Worm (Caenorhabditis elegans) whole organism, young adult: ENCODE data around the gene rif-1.1.

ENCODE experiments used
- B0035.1 ChIP-seq: sonication (generic microtip); optimal IDR thresholded peaks from 2 replicates; lab custom pipeline; 2016; ENCODE audit warnings: missing genetic modification characterization, mild to moderate bottlenecking, missing compliant biosample characterization, missing genotype, missing genetic modification reagents
- C06A6.2 ChIP-seq: fragments of 200-800 bp; sonication (Bioruptor generic); conservative IDR thresholded peaks from 2 replicates; pipeline ENCODE4 v1.3.6; 2022; ENCODE audit warnings: missing genetic modification characterization, missing compliant biosample characterization
- F33H1.4 ChIP-seq: fragments of 200-800 bp; sonication (Bioruptor generic); IDR thresholded peaks from 2 replicates; pipeline ENCODE4 v1.3.6; 2022; ENCODE audit warnings: missing genetic modification reagents, missing genetic modification characterization, missing compliant biosample characterization
- F52B5.7 ChIP-seq: sonication (generic microtip); optimal IDR thresholded peaks from 2 replicates; lab custom pipeline; 2016; ENCODE audit warnings: mild to moderate bottlenecking, missing genetic modification characterization, missing compliant biosample characterization
- F55B11.4 ChIP-seq: sonication (generic microtip); optimal IDR thresholded peaks from 2 replicates; lab custom pipeline; 2016; ENCODE audit warnings: missing compliant biosample characterization, missing genetic modification characterization, borderline replicate concordance; ENCODE audit not compliant: insufficient read depth
- Y53G8AR.9 ChIP-seq: fragments of 200-800 bp; sonication (Bioruptor generic); conservative IDR thresholded peaks from 2 replicates; pipeline ENCODE4 v1.3.6; 2022; ENCODE audit warnings: missing genetic modification reagents, missing genetic modification characterization, missing compliant biosample characterization
- Y79H2A.3 ChIP-seq: fragments of 200-800 bp; sonication (Bioruptor generic); conservative IDR thresholded peaks from 2 replicates; pipeline ENCODE4 v1.3.6; 2022; ENCODE audit warnings: missing genetic modification reagents, missing genetic modification characterization, missing compliant biosample characterization
- Y95B8A.8 ChIP-seq: fragments of 200-800 bp; sonication (Bioruptor generic); IDR thresholded peaks from 2 replicates; pipeline ENCODE4 v1.3.6; 2022; ENCODE audit warnings: missing genetic modification reagents, missing genetic modification characterization, missing compliant biosample characterization
- attf-6 ChIP-seq: fragments of 200-800 bp; sonication (Bioruptor generic); IDR thresholded peaks from 2 replicates; pipeline ENCODE4 v1.3.6; 2022; ENCODE audit warnings: missing genetic modification reagents, missing genetic modification characterization, missing compliant biosample characterization
- bed-1 ChIP-seq: fragments of 200-800 bp; sonication (Bioruptor generic); IDR thresholded peaks from 2 replicates; pipeline ENCODE4 v1.3.6; 2022; ENCODE audit warnings: missing genetic modification reagents, missing genetic modification characterization, missing compliant biosample characterization
- cebp-1 ChIP-seq, 2 experiments: fragments of 200-800 bp in 1 of 2; sonication (Bioruptor generic) in 1 of 2; sonication (generic microtip) in 1 of 2; IDR thresholded peaks in 1 of 2; optimal IDR thresholded peaks in 1 of 2; 2 replicates each; pipeline versions ENCODE4 v1.3.6 to Lab custom; 2017 to 2022; ENCODE audit warnings: missing compliant biosample characterization in 2 of 2, missing genetic modification characterization in 2 of 2, mild to moderate bottlenecking in 1 of 2, missing genetic modification reagents in 1 of 2, moderate library complexity in 1 of 2
- ceh-40 ChIP-seq: fragments of 200-800 bp; sonication (Bioruptor generic); IDR thresholded peaks from 2 replicates; pipeline ENCODE4 v1.3.6; 2022; ENCODE audit warnings: missing genetic modification characterization, missing compliant biosample characterization
- dpff-1 ChIP-seq: sonication (generic microtip); optimal IDR thresholded peaks from 2 replicates; lab custom pipeline; 2017; ENCODE audit warnings: mild to moderate bottlenecking, missing genetic modification characterization, missing compliant biosample characterization
- egl-44 ChIP-seq: fragments of 200-800 bp; sonication (Bioruptor generic); IDR thresholded peaks from 2 replicates; pipeline ENCODE4 v1.3.6; 2022; ENCODE audit warnings: missing genetic modification reagents, missing genetic modification characterization, missing compliant biosample characterization
- gei-17 ChIP-seq: fragments of 200-800 bp; sonication (Bioruptor generic); optimal IDR thresholded peaks from 2 replicates; lab custom pipeline; 2018; ENCODE audit warnings: mild to moderate bottlenecking, missing genetic modification characterization, missing compliant biosample characterization
- hlh-12 ChIP-seq: sonication (generic microtip); optimal IDR thresholded peaks from 2 replicates; lab custom pipeline; 2016; ENCODE audit warnings: missing genetic modification characterization, missing compliant biosample characterization
- hlh-26 ChIP-seq: fragments of 200-800 bp; sonication (Bioruptor generic); conservative IDR thresholded peaks from 2 replicates; pipeline ENCODE4 v1.3.6; 2022; ENCODE audit warnings: missing genetic modification reagents, missing genetic modification characterization, missing compliant biosample characterization
- hmg-1.2 ChIP-seq: fragments of 200-800 bp; sonication (Bioruptor generic); IDR thresholded peaks from 2 replicates; pipeline ENCODE4 v1.3.6; 2022; ENCODE audit warnings: missing genetic modification reagents, missing genetic modification characterization, missing compliant biosample characterization
- hmg-20 ChIP-seq: fragments of 200-800 bp; sonication (Bioruptor generic); IDR thresholded peaks from 2 replicates; pipeline ENCODE4 v1.3.6; 2022; ENCODE audit warnings: missing genetic modification reagents, missing genetic modification characterization, missing compliant biosample characterization
- hrde-1 ChIP-seq: sonication (generic microtip); optimal IDR thresholded peaks from 2 replicates; lab custom pipeline; 2016; ENCODE audit warnings: missing genetic modification characterization, mild to moderate bottlenecking, missing compliant biosample characterization, moderate library complexity, missing genotype, missing genetic modification reagents, borderline replicate concordance
- let-607 ChIP-seq, 2 experiments: fragments of 200-800 bp in 1 of 2; sonication (Bioruptor generic) in 1 of 2; sonication (generic microtip) in 1 of 2; optimal IDR thresholded peaks; 2 replicates each; lab custom pipeline; 2016 to 2018; ENCODE audit warnings: mild to moderate bottlenecking in 2 of 2, missing compliant biosample characterization in 2 of 2, missing genetic modification characterization in 2 of 2, moderate library complexity in 2 of 2, missing genotype in 1 of 2
- madf-8 ChIP-seq: fragments of 200-800 bp; sonication (Bioruptor generic); conservative IDR thresholded peaks from 2 replicates; pipeline ENCODE4 v1.3.6; 2022; ENCODE audit warnings: missing genetic modification reagents, missing genetic modification characterization, missing compliant biosample characterization
- mcd-1 ChIP-seq: fragments of 200-800 bp; sonication (Bioruptor generic); IDR thresholded peaks from 2 replicates; pipeline ENCODE4 v1.3.6; 2022; ENCODE audit warnings: missing genetic modification reagents, missing genetic modification characterization, missing compliant biosample characterization
- mes-4 ChIP-seq: sonication (generic microtip); optimal IDR thresholded peaks from 2 replicates; lab custom pipeline; 2016; ENCODE audit warnings: missing genotype, missing genetic modification characterization, missing compliant biosample characterization
- mxl-1 ChIP-seq: sonication (generic microtip); optimal IDR thresholded peaks from 2 replicates; lab custom pipeline; 2016; ENCODE audit warnings: missing genetic modification characterization, missing compliant biosample characterization
- nfyb-1 ChIP-seq: fragments of 200-800 bp; sonication (Bioruptor generic); IDR thresholded peaks from 2 replicates; pipeline ENCODE4 v1.3.6; 2022; ENCODE audit warnings: missing genetic modification reagents, missing genetic modification characterization, missing compliant biosample characterization
- nhr-80 ChIP-seq: sonication (generic microtip); optimal IDR thresholded peaks from 2 replicates; lab custom pipeline; 2016; ENCODE audit warnings: missing genetic modification characterization, missing compliant biosample characterization
- nhr-90 ChIP-seq: sonication (generic microtip); optimal IDR thresholded peaks from 2 replicates; lab custom pipeline; 2016; ENCODE audit warnings: missing genotype, mild to moderate bottlenecking, missing genetic modification characterization, missing compliant biosample characterization
- pha-4 ChIP-seq: fragments of 150-350 bp; sonication (generic microtip); optimal IDR thresholded peaks from 2 replicates; lab custom pipeline; 2014; ENCODE audit warnings: missing biosample characterization, missing genetic modification reagents, missing genetic modification characterization
- rpc-1 ChIP-seq, 2 experiments: fragments of 150-350 bp in 1 of 2; sonication (generic microtip) in 1 of 2; optimal IDR thresholded peaks; 2 replicates each; lab custom pipeline; 2014 to 2018; ENCODE audit warnings: missing biosample characterization in 1 of 2, missing genetic modification characterization in 1 of 2, missing genetic modification reagents in 1 of 2, missing genotype in 1 of 2
- sea-2 ChIP-seq: fragments of 200-800 bp; sonication (Bioruptor generic); IDR thresholded peaks from 2 replicates; pipeline ENCODE4 v1.3.6; 2022; ENCODE audit warnings: missing genetic modification characterization, missing compliant biosample characterization
- snpc-3.4 ChIP-seq: sonication (generic microtip); optimal IDR thresholded peaks from 2 replicates; lab custom pipeline; 2017; ENCODE audit warnings: missing genetic modification characterization, mild to moderate bottlenecking, missing compliant biosample characterization, antibody characterized with exemption, moderate library complexity, missing genotype, missing genetic modification reagents
- snpc-4 ChIP-seq, 5 experiments: fragments of 150-350 bp in 1 of 5; sonication (generic microtip) in 4 of 5; optimal IDR thresholded peaks; 2 replicates each; lab custom pipeline; 2014 to 2018; ENCODE audit warnings: missing genetic modification characterization in 5 of 5, missing biosample characterization in 3 of 5, antibody characterized with exemption in 2 of 5, mild to moderate bottlenecking in 2 of 5, missing compliant biosample characterization in 2 of 5, missing genotype in 2 of 5, moderate library complexity in 2 of 5, missing genetic modification reagents in 1 of 5
- tbx-9 ChIP-seq: sonication (generic microtip); optimal IDR thresholded peaks from 2 replicates; lab custom pipeline; 2016; ENCODE audit warnings: borderline replicate concordance, missing genetic modification characterization, inconsistent platforms, missing compliant biosample characterization
- xnd-1 ChIP-seq: sonication (generic microtip); optimal IDR thresholded peaks from 2 replicates; lab custom pipeline; 2016; ENCODE audit warnings: missing genotype, missing genetic modification reagents, missing genetic modification characterization, missing compliant biosample characterization
- zim-3 ChIP-seq: sonication (generic microtip); optimal IDR thresholded peaks from 2 replicates; lab custom pipeline; 2017; ENCODE audit warnings: mild to moderate bottlenecking, missing genetic modification characterization, moderate library complexity, missing compliant biosample characterization
- ztf-18 ChIP-seq: sonication (generic microtip); optimal IDR thresholded peaks from 2 replicates; lab custom pipeline; 2016; ENCODE audit warnings: missing genotype, mild to moderate bottlenecking, missing genetic modification characterization, missing compliant biosample characterization
- ztf-22 ChIP-seq: fragments of 200-800 bp; sonication (Bioruptor generic); optimal IDR thresholded peaks from 2 replicates; lab custom pipeline; 2018; ENCODE audit warnings: mild to moderate bottlenecking, missing genetic modification characterization, moderate library complexity, missing compliant biosample characterization
- ztf-25 ChIP-seq: fragments of 200-800 bp; sonication (Bioruptor generic); IDR thresholded peaks from 2 replicates; pipeline ENCODE4 v1.3.6; 2022; ENCODE audit warnings: missing genetic modification reagents, missing genetic modification characterization, missing compliant biosample characterization
- ztf-26 ChIP-seq: sonication (generic microtip); optimal IDR thresholded peaks from 2 replicates; lab custom pipeline; 2017; ENCODE audit warnings: missing genetic modification characterization, missing compliant biosample characterization
- ztf-6 ChIP-seq: fragments of 200-800 bp; sonication (Bioruptor generic); IDR thresholded peaks from 2 replicates; pipeline ENCODE4 v1.3.6; 2022; ENCODE audit warnings: missing genetic modification reagents, missing genetic modification characterization, missing compliant biosample characterization

rif-1.1 gene

ce11 chrIV:17427423-17427822, 33.6 kb downstream of the rif-1.1 start, which contains the start of gene C06A12.3:
Gene C06A12.3, plus strand, starts transcription at chrIV:17427723.
- TF ChIP-seq cebp-1 (GFP tag; IDR thresholded peaks at IDR 0.05; lab: Robert Waterston, UW) = no peak
- no peak for TF ChIP-seq cebp-1 (tag; optimal IDR thresholded peaks at IDR 0.05; lab: Kevin White, UChicago)
- TF ChIP-seq Y79H2A.3 (GFP tag; lab: Robert Waterston, UW) = no peak
- TF ChIP-seq pha-4 (tag; lab: Kevin White, UChicago) = no peak
- TF ChIP-seq hlh-12 (tag; lab: Kevin White, UChicago) = no peak
- TF ChIP-seq F52B5.7 (tag; lab: Kevin White, UChicago) = no peak
- no peak for TF ChIP-seq let-607 (tag; optimal IDR thresholded peaks at IDR 0.05; lab: Kevin White, UChicago)
- TF ChIP-seq dpff-1 (tag; lab: Kevin White, UChicago) = no peak
- TF ChIP-seq mes-4 (tag; lab: Kevin White, UChicago) = no peak
- TF ChIP-seq ztf-25 (GFP tag; lab: Robert Waterston, UW) = no peak
- TF ChIP-seq bed-1 (GFP tag; lab: Robert Waterston, UW) = no peak
- no peak for TF ChIP-seq nhr-90 (tag; lab: Kevin White, UChicago)
- no peak for TF ChIP-seq nfyb-1 (GFP tag; lab: Robert Waterston, UW)
- TF ChIP-seq ceh-40 = no peak
- TF ChIP-seq ztf-22 (GFP tag; lab: Kevin White, UChicago) = no peak
- no peak for TF ChIP-seq Y95B8A.8 (GFP tag; lab: Robert Waterston, UW)
- no peak for TF ChIP-seq ztf-18 (tag; lab: Kevin White, UChicago)
- TF ChIP-seq snpc-3.4 = no peak
- TF ChIP-seq snpc-4 (GFP tag; optimal IDR thresholded peaks at IDR 0.05; lab: Kevin White, UChicago) = no peak
- TF ChIP-seq snpc-4 (tag; optimal IDR thresholded peaks at IDR 0.05; lab: Kevin White, UChicago) = no peak
- no peak for TF ChIP-seq nhr-80
- TF ChIP-seq hlh-26 (GFP tag; lab: Robert Waterston, UW) = no peak

- TF ChIP-seq rpc-1 (optimal IDR thresholded peaks at IDR 0.05; lab: Kevin White, UChicago) (no peak), rpc-1 (tag; optimal IDR thresholded peaks at IDR 0.05; lab: Kevin White, UChicago) (no peak), hrde-1 (tag; lab: Kevin White, UChicago) (no peak), hmg-1.2 (no peak), F55B11.4 (no peak)
These were observed 34.1 kb downstream of the rif-1.1 start for ce11 chrIV:17426970-17427369.

ce11 chrIV:17417723-17418122, 43.3 kb downstream of the rif-1.1 start, which contains the start of gene npr-26:
Gene npr-26, minus strand, starts transcription at chrIV:17417823.
- TF ChIP-seq zim-3 = no peak
- TF ChIP-seq hlh-26 (GFP tag; lab: Robert Waterston, UW) = no peak
- no peak for TF ChIP-seq hmg-20 (GFP tag; lab: Robert Waterston, UW)

- no peak for TF ChIP-seq xnd-1 (tag; lab: Kevin White, UChicago)
- no peak for TF ChIP-seq mxl-1 (tag; lab: Kevin White, UChicago)
- TF ChIP-seq nhr-90 (tag; lab: Kevin White, UChicago) = no peak
- no peak for TF ChIP-seq sea-2 (GFP tag; lab: Robert Waterston, UW)
- TF ChIP-seq B0035.1 (tag; lab: Kevin White, UChicago) = no peak
- TF ChIP-seq F33H1.4 (GFP tag; lab: Robert Waterston, UW) = no peak
- no peak for TF ChIP-seq ztf-26 (tag; lab: Kevin White, UChicago)
- TF ChIP-seq madf-8 = no peak
- no peak for TF ChIP-seq ztf-6 (GFP tag; lab: Robert Waterston, UW)
- no peak for TF ChIP-seq gei-17 (GFP tag; lab: Kevin White, UChicago)
- TF ChIP-seq tbx-9 (tag; lab: Kevin White, UChicago) = no peak
- TF ChIP-seq attf-6 (GFP tag; lab: Robert Waterston, UW) = no peak
- no peak for TF ChIP-seq mcd-1 (GFP tag; lab: Robert Waterston, UW)
- no peak for TF ChIP-seq F55B11.4
- TF ChIP-seq Y53G8AR.9 (GFP tag; lab: Robert Waterston, UW) = no peak
- no peak for TF ChIP-seq C06A6.2 (GFP tag; lab: Robert Waterston, UW)
- no peak for TF ChIP-seq zim-3
- TF ChIP-seq egl-44 = no peak
These were observed 47.7 kb downstream of the rif-1.1 start for ce11 chrIV:17413343-17413742.
